Fruit fly (Drosophila melanogaster) whole organism, adult: ENCODE data around the gene Ccz1.

Experiments used
- CG12768 ChIP-seq: fragments of 200-800 bp; sonication (Bioruptor generic); optimal IDR thresholded peaks from 2 replicates; lab custom pipeline; 2017; ENCODE audit warnings: missing biosample characterization, missing genetic modification characterization, mild to moderate bottlenecking, moderate library complexity, missing genetic modification reagents
- CG7101 ChIP-seq: fragments of 200-800 bp; sonication (Bioruptor generic); optimal IDR thresholded peaks from 2 replicates; lab custom pipeline; 2018; ENCODE audit warnings: missing biosample characterization, mild to moderate bottlenecking, missing genetic modification characterization, moderate library complexity
- cnc ChIP-seq, 2 experiments: fragments of >200 bp; optimal IDR thresholded peaks; 2 replicates each; lab custom pipeline; 2017
- ovo ChIP-seq: fragments of 200-800 bp; sonication (Bioruptor generic); optimal IDR thresholded peaks from 2 replicates; lab custom pipeline; 2016; ENCODE audit warnings: missing biosample characterization, missing genetic modification characterization
- tj ChIP-seq: fragments of 200-800 bp; sonication (Bioruptor generic); optimal IDR thresholded peaks from 3 replicates; lab custom pipeline; 2017; ENCODE audit warnings: missing biosample characterization, mild to moderate bottlenecking, missing genetic modification characterization, moderate library complexity
- toe ChIP-seq: fragments of 200-800 bp; sonication (Bioruptor generic); optimal IDR thresholded peaks from 2 replicates; lab custom pipeline; 2016; ENCODE audit warnings: missing biosample characterization, missing genetic modification characterization

DNA sequence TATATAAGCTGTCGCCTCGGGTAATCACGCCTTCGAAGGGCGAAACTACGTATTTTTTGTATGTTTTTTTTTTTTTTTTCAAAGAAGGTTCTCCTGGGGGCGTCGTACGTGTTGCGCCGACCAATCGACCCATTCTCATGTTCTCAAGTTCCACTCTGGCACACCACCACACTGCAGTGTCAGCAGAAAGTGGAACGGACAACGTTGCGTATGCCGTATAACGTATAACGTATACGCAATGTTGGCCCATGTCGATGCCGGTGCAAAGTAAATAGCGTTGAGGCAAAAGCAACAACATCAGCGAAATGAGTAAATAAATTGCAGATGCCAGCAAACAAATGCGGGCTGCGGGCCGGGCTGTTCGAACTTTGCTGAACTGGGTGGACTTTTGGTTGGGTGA lies 13.2 kb upstream of the Ccz1 start:
- TF ChIP-seq CG7101 (no peak), toe (GFP tag; lab: Kevin White, UChicago) (no peak), cnc (optimal IDR thresholded peaks at IDR 0.05; lab: Kevin White, UChicago) (no peak), ovo (no peak), CG12768 (no peak), tj (GFP tag; lab: Kevin White, UChicago) (peak; percentile 48)
